Worm (Caenorhabditis elegans): ENCODE measurements around the gene Y116A8C.23.

ce11 chrIV:17100148-17100547 lies 46.8 kb downstream of the Y116A8C.23 start, which contains the start of gene bca-2:
- no peak for TF ChIP-seq ahr-1 (tag; optimal IDR thresholded peaks at IDR 0.05)
- TF ChIP-seq ceh-22 (tag; optimal IDR thresholded peaks at IDR 0.05) = no peak
- TF ChIP-seq nfya-1 (tag; optimal IDR thresholded peaks at IDR 0.05) = no peak
- TF ChIP-seq nhr-11 (tag; optimal IDR thresholded peaks at IDR 0.05) = no peak
- TF ChIP-seq fax-1 (tag; optimal IDR thresholded peaks at IDR 0.05) = no peak
- no peak for TF ChIP-seq pqm-1 (tag; optimal IDR thresholded peaks at IDR 0.05)
- TF ChIP-seq mec-3 (tag; optimal IDR thresholded peaks at IDR 0.05; ENCODE audit: borderline replicate concordance) = no peak
- TF ChIP-seq dmd-4 (tag; optimal IDR thresholded peaks at IDR 0.05; ENCODE audit: borderline replicate concordance) = no peak
- TF ChIP-seq ref-2 (tag; optimal IDR thresholded peaks at IDR 0.05) = no peak
- no peak for TF ChIP-seq che-1 (tag; optimal IDR thresholded peaks at IDR 0.05)
- no peak for TF ChIP-seq ceh-34 (tag; optimal IDR thresholded peaks at IDR 0.05)
- no peak for TF ChIP-seq ttx-3 (tag; optimal IDR thresholded peaks at IDR 0.05)
- no peak for TF ChIP-seq hlh-15 (tag; optimal IDR thresholded peaks at IDR 0.05)

All from whole organism, late embryonic.